Worm (Caenorhabditis elegans) whole organism, young adult: ENCODE results near the gene C36E6.8.
A peak's percentile ranks its signal among the peaks of the same experiment; 100 is the strongest.

Experiments used
- B0261.1 ChIP-seq: sonication (generic microtip); optimal IDR thresholded peaks from 2 replicates; lab custom pipeline; 2016; ENCODE audit warnings: mild to moderate bottlenecking, missing genetic modification characterization, moderate library complexity, missing compliant biosample characterization
- B0336.3 ChIP-seq: fragments of 200-800 bp; sonication (Bioruptor generic); IDR thresholded peaks from 2 replicates; pipeline ENCODE4 v1.3.6; 2022; ENCODE audit warnings: missing genetic modification characterization, missing compliant biosample characterization
- D2030.7 ChIP-seq: fragments of 200-800 bp; sonication (Bioruptor generic); IDR thresholded peaks from 2 replicates; pipeline ENCODE4 v1.3.6; 2022; ENCODE audit warnings: missing genetic modification reagents, missing genetic modification characterization, missing compliant biosample characterization
- F23B12.7 ChIP-seq: sonication (generic microtip); optimal IDR thresholded peaks from 2 replicates; lab custom pipeline; 2017; ENCODE audit warnings: missing genetic modification characterization, mild to moderate bottlenecking, missing compliant biosample characterization, antibody characterized with exemption, moderate library complexity; ENCODE audit not compliant: insufficient read depth
- F33H1.4 ChIP-seq: fragments of 200-800 bp; sonication (Bioruptor generic); IDR thresholded peaks from 2 replicates; pipeline ENCODE4 v1.3.6; 2022; ENCODE audit warnings: missing genetic modification reagents, missing genetic modification characterization, missing compliant biosample characterization
- F55B11.4 ChIP-seq: sonication (generic microtip); optimal IDR thresholded peaks from 2 replicates; lab custom pipeline; 2016; ENCODE audit warnings: missing compliant biosample characterization, missing genetic modification characterization, borderline replicate concordance; ENCODE audit not compliant: insufficient read depth
- T26A5.8 ChIP-seq: sonication (generic microtip); optimal IDR thresholded peaks from 2 replicates; lab custom pipeline; 2016; ENCODE audit warnings: missing genetic modification characterization, missing compliant biosample characterization
- Y53F4B.3 ChIP-seq: fragments of 200-800 bp; sonication (Bioruptor generic); IDR thresholded peaks from 2 replicates; pipeline ENCODE4 v1.3.6; 2022; ENCODE audit warnings: missing genetic modification reagents, missing genetic modification characterization, missing compliant biosample characterization
- Y53G8AR.9 ChIP-seq: fragments of 200-800 bp; sonication (Bioruptor generic); conservative IDR thresholded peaks from 2 replicates; pipeline ENCODE4 v1.3.6; 2022; ENCODE audit warnings: missing genetic modification reagents, missing genetic modification characterization, missing compliant biosample characterization
- Y67H2A.10 ChIP-seq: fragments of 200-800 bp; sonication (Bioruptor generic); conservative IDR thresholded peaks from 2 replicates; pipeline ENCODE4 v1.3.6; 2022; ENCODE audit warnings: missing genetic modification reagents, missing genetic modification characterization, missing compliant biosample characterization
- Y79H2A.3 ChIP-seq: fragments of 200-800 bp; sonication (Bioruptor generic); conservative IDR thresholded peaks from 2 replicates; pipeline ENCODE4 v1.3.6; 2022; ENCODE audit warnings: missing genetic modification reagents, missing genetic modification characterization, missing compliant biosample characterization
- ama-1 ChIP-seq, 3 experiments: fragments of 150-350 bp in 1 of 3; sonication (generic microtip) in 2 of 3; optimal IDR thresholded peaks; 2 replicates each; lab custom pipeline; 2014 to 2018; ENCODE audit warnings: missing biosample characterization in 2 of 3, missing genetic modification characterization in 2 of 3, missing genetic modification reagents in 2 of 3
- aptf-2 ChIP-seq: fragments of 200-800 bp; sonication (Bioruptor generic); conservative IDR thresholded peaks from 2 replicates; pipeline ENCODE4 v1.3.6; 2022; ENCODE audit warnings: missing genetic modification reagents, missing genetic modification characterization, missing compliant biosample characterization
- aptf-3 ChIP-seq: fragments of 200-800 bp; sonication (Bioruptor generic); IDR thresholded peaks from 2 replicates; pipeline ENCODE4 v1.3.6; 2022; ENCODE audit warnings: missing genetic modification characterization, missing compliant biosample characterization
- atf-7 ChIP-seq: sonication (generic microtip); optimal IDR thresholded peaks from 2 replicates; lab custom pipeline; 2017; ENCODE audit warnings: mild to moderate bottlenecking, missing genetic modification characterization, missing compliant biosample characterization
- attf-6 ChIP-seq: fragments of 200-800 bp; sonication (Bioruptor generic); IDR thresholded peaks from 2 replicates; pipeline ENCODE4 v1.3.6; 2022; ENCODE audit warnings: missing genetic modification reagents, missing genetic modification characterization, missing compliant biosample characterization
- ccch-3 ChIP-seq: fragments of 200-800 bp; sonication (Bioruptor generic); optimal IDR thresholded peaks from 2 replicates; lab custom pipeline; 2018; ENCODE audit warnings: mild to moderate bottlenecking, missing genetic modification characterization, missing compliant biosample characterization
- cebp-1 ChIP-seq, 2 experiments: fragments of 200-800 bp in 1 of 2; sonication (Bioruptor generic) in 1 of 2; sonication (generic microtip) in 1 of 2; IDR thresholded peaks in 1 of 2; optimal IDR thresholded peaks in 1 of 2; 2 replicates each; pipeline versions ENCODE4 v1.3.6 to Lab custom; 2017 to 2022; ENCODE audit warnings: missing compliant biosample characterization in 2 of 2, missing genetic modification characterization in 2 of 2, mild to moderate bottlenecking in 1 of 2, missing genetic modification reagents in 1 of 2, moderate library complexity in 1 of 2
- ceh-27 ChIP-seq: fragments of 200-800 bp; sonication (Bioruptor generic); optimal IDR thresholded peaks from 2 replicates; lab custom pipeline; 2018; ENCODE audit warnings: mild to moderate bottlenecking, missing genetic modification characterization, moderate library complexity, missing compliant biosample characterization
- ceh-79 ChIP-seq: sonication (generic microtip); optimal IDR thresholded peaks from 2 replicates; lab custom pipeline; 2017; ENCODE audit warnings: mild to moderate bottlenecking, missing genetic modification characterization, missing compliant biosample characterization
- dox-1 ChIP-seq: fragments of 200-800 bp; sonication (Bioruptor generic); IDR thresholded peaks from 2 replicates; pipeline ENCODE4 v1.3.6; 2022; ENCODE audit warnings: missing genetic modification reagents, missing genetic modification characterization, missing compliant biosample characterization
- egl-18 ChIP-seq: fragments of 200-800 bp; sonication (Bioruptor generic); IDR thresholded peaks from 2 replicates; pipeline ENCODE4 v1.3.6; 2022; ENCODE audit warnings: missing genetic modification reagents, missing genetic modification characterization, missing compliant biosample characterization
- egrh-3 ChIP-seq: fragments of 200-800 bp; sonication (Bioruptor generic); IDR thresholded peaks from 2 replicates; pipeline ENCODE4 v1.3.6; 2022; ENCODE audit warnings: missing genetic modification reagents, missing genetic modification characterization, missing compliant biosample characterization
- ets-4 ChIP-seq: fragments of 200-800 bp; sonication (Bioruptor generic); optimal IDR thresholded peaks from 2 replicates; lab custom pipeline; 2018; ENCODE audit warnings: mild to moderate bottlenecking, missing genetic modification characterization, missing compliant biosample characterization
- fkh-3 ChIP-seq: sonication (generic microtip); optimal IDR thresholded peaks from 2 replicates; lab custom pipeline; 2016; ENCODE audit warnings: mild to moderate bottlenecking, missing genetic modification characterization, missing compliant biosample characterization
- hmg-20 ChIP-seq: fragments of 200-800 bp; sonication (Bioruptor generic); IDR thresholded peaks from 2 replicates; pipeline ENCODE4 v1.3.6; 2022; ENCODE audit warnings: missing genetic modification reagents, missing genetic modification characterization, missing compliant biosample characterization
- lag-1 ChIP-seq: fragments of 200-800 bp; sonication (Bioruptor generic); IDR thresholded peaks from 2 replicates; pipeline ENCODE4 v1.3.6; 2022; ENCODE audit warnings: missing genetic modification reagents, missing genetic modification characterization, missing compliant biosample characterization
- lin-40 ChIP-seq: sonication (generic microtip); optimal IDR thresholded peaks from 2 replicates; lab custom pipeline; 2016; ENCODE audit warnings: missing genetic modification characterization, mild to moderate bottlenecking, missing compliant biosample characterization, missing genotype, missing genetic modification reagents
- madf-10 ChIP-seq: sonication (generic microtip); optimal IDR thresholded peaks from 2 replicates; lab custom pipeline; 2016; ENCODE audit warnings: mild to moderate bottlenecking, missing genetic modification characterization, missing compliant biosample characterization
- madf-6 ChIP-seq: fragments of 200-800 bp; sonication (Bioruptor generic); IDR thresholded peaks from 2 replicates; pipeline ENCODE4 v1.3.6; 2022; ENCODE audit warnings: missing genetic modification reagents, missing genetic modification characterization, missing compliant biosample characterization
- madf-8 ChIP-seq: fragments of 200-800 bp; sonication (Bioruptor generic); conservative IDR thresholded peaks from 2 replicates; pipeline ENCODE4 v1.3.6; 2022; ENCODE audit warnings: missing genetic modification reagents, missing genetic modification characterization, missing compliant biosample characterization
- mel-28 ChIP-seq: sonication (generic microtip); optimal IDR thresholded peaks from 2 replicates; lab custom pipeline; 2016; ENCODE audit warnings: borderline replicate concordance, mild to moderate bottlenecking, missing genetic modification characterization, missing compliant biosample characterization
- nfya-1 ChIP-seq: sonication (generic microtip); optimal IDR thresholded peaks from 2 replicates; lab custom pipeline; 2017; ENCODE audit warnings: antibody characterized with exemption, missing compliant biosample characterization, missing genetic modification characterization, borderline replicate concordance; ENCODE audit not compliant: insufficient read depth
- nfyb-1 ChIP-seq: fragments of 200-800 bp; sonication (Bioruptor generic); IDR thresholded peaks from 2 replicates; pipeline ENCODE4 v1.3.6; 2022; ENCODE audit warnings: missing genetic modification reagents, missing genetic modification characterization, missing compliant biosample characterization
- nhr-90 ChIP-seq: sonication (generic microtip); optimal IDR thresholded peaks from 2 replicates; lab custom pipeline; 2016; ENCODE audit warnings: missing genotype, mild to moderate bottlenecking, missing genetic modification characterization, missing compliant biosample characterization
- repo-1 ChIP-seq: sonication (generic microtip); optimal IDR thresholded peaks from 2 replicates; lab custom pipeline; 2017; ENCODE audit warnings: mild to moderate bottlenecking, missing genetic modification characterization, missing compliant biosample characterization
- snpc-3.4 ChIP-seq: sonication (generic microtip); optimal IDR thresholded peaks from 2 replicates; lab custom pipeline; 2017; ENCODE audit warnings: missing genetic modification characterization, mild to moderate bottlenecking, missing compliant biosample characterization, antibody characterized with exemption, moderate library complexity, missing genotype, missing genetic modification reagents
- snpc-4 ChIP-seq, 5 experiments: fragments of 150-350 bp in 1 of 5; sonication (generic microtip) in 4 of 5; optimal IDR thresholded peaks; 2 replicates each; lab custom pipeline; 2014 to 2018; ENCODE audit warnings: missing genetic modification characterization in 5 of 5, missing biosample characterization in 3 of 5, antibody characterized with exemption in 2 of 5, mild to moderate bottlenecking in 2 of 5, missing compliant biosample characterization in 2 of 5, missing genotype in 2 of 5, moderate library complexity in 2 of 5, missing genetic modification reagents in 1 of 5
- tlf-1 ChIP-seq: fragments of 200-800 bp; sonication (Bioruptor generic); optimal IDR thresholded peaks from 2 replicates; lab custom pipeline; 2018; ENCODE audit warnings: mild to moderate bottlenecking, missing genetic modification characterization, missing compliant biosample characterization
- zfh-2 ChIP-seq: fragments of 200-800 bp; sonication (Bioruptor generic); conservative IDR thresholded peaks from 2 replicates; pipeline ENCODE4 v1.3.6; 2022; ENCODE audit warnings: missing genetic modification reagents, missing genetic modification characterization, missing compliant biosample characterization

The C36E6.8 gene

DNA sequence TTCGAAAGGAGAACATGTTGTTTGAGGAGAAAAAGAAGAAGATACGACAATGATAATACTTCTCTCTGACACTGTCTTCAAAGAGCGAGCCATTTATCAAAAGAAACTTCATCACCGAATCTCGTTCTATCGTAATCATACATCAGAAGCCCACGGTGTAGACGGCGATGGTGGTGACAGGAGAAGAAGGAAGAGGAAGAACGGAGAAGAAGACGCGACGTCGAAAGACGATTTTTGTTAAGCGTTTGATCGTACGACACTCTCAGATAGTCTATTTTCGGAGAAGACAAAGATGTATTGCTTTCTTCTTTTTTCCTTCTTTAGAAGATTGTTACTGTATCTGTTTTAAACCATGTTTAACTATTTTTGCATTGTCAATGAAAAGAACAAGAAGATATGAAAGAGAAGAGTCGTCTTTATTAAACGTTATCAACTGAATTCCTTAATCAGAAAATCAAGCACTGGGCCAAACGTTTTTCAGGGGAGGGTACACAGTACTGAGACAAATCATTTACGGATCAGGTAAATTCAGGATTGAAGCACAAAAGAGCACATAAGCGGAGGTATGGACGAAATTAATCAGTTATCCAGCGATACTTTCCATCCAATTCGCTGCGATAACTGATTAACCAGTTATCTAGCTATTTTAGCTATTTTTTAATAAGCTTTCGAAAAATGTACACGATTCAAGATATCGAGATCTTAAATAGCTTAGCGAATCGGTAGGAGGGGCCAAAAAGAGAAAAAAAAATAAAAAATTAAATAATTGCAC is 18.5 kb upstream of the C36E6.8 start (continued):
- no peak for TF ChIP-seq repo-1 (tag; lab: Kevin White, UChicago)
- TF ChIP-seq aptf-3 (GFP tag; lab: Robert Waterston, UW): no peak
- TF ChIP-seq D2030.7 (GFP tag; lab: Robert Waterston, UW): no peak
- no peak for TF ChIP-seq T26A5.8
- no peak for TF ChIP-seq ets-4 (GFP tag; lab: Kevin White, UChicago)
- no peak for TF ChIP-seq B0261.1 (tag; lab: Kevin White, UChicago)
- TF ChIP-seq tlf-1 (GFP tag; lab: Kevin White, UChicago): no peak
- TF ChIP-seq Y79H2A.3 (GFP tag; lab: Robert Waterston, UW): no peak
- TF ChIP-seq ceh-79: no peak
- no peak for TF ChIP-seq madf-6 (GFP tag; lab: Robert Waterston, UW)
- no peak for TF ChIP-seq attf-6
- no peak for TF ChIP-seq hmg-20
- 0 out of 2 replicates have a peak, but pooled peaks have one; percentile 16 for TF ChIP-seq Y53G8AR.9
- TF ChIP-seq F23B12.7 (tag; lab: Kevin White, UChicago): no peak
- TF ChIP-seq nhr-90 (tag; lab: Kevin White, UChicago): no peak

DNA sequence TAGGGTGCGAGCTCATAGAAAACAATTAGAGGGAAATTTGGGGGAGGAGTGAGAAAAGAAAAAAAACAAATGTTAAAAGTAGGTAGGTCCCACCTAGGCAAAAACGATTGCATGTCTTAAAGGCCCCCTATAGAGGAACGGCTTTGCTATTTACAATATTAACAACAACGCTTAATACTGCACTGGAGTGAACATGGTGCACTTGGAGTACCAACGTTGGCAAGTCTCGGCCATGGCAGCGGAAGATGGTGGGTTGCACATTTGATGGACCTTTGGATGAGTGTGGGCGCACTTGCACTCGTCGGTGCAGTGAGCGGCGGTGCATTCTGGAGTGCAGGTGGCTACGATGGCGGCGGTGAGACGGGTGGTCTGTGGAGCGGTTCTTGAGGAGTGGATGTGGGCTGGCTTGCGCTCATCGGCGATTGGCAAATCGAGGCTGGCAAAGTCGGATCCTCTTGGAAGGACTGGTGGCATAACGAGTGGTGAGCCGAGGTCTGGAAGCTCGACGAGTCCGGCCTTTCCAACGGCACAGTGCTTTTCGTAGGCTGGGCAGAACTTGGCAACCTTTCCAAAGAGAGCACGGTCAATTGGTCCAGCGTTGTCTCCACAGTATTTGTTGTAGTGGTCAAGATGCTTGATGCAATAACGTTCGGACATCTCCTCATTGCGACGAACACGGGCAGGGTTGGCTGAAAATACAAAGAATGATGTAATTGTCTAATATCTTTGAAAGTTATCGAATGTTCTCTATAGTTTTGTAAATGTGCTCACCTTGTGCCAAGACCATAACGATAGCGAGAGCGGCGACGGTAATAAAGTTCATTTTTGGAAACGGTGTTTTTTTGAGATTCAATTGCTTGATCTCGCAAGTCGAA is 17.7 kb upstream of the C36E6.8 start:
- TF ChIP-seq ama-1 (optimal IDR thresholded peaks at IDR 0.05; lab: Kevin White, UChicago) (peak; percentile 96), ama-1 (GFP tag; optimal IDR thresholded peaks at IDR 0.05; lab: Kevin White, UChicago) (no peak), snpc-3.4 (tag; lab: Kevin White, UChicago) (no peak), lag-1 (GFP tag; lab: Robert Waterston, UW) (no peak), nfyb-1 (GFP tag; lab: Robert Waterston, UW) (no peak), ets-4 (GFP tag; lab: Kevin White, UChicago) (no peak), Y53F4B.3 (no peak), F55B11.4 (tag; lab: Kevin White, UChicago) (no peak), egl-18 (GFP tag; lab: Robert Waterston, UW) (no peak), lin-40 (tag; lab: Kevin White, UChicago) (no peak), madf-8 (GFP tag; lab: Robert Waterston, UW) (no peak), ceh-27 (GFP tag; lab: Kevin White, UChicago) (peak; percentile 2), fkh-3 (no peak), mel-28 (tag; lab: Kevin White, UChicago) (no peak), madf-10 (tag; lab: Kevin White, UChicago) (no peak), snpc-4 (GFP tag; optimal IDR thresholded peaks at IDR 0.05; lab: Kevin White, UChicago) (no peak), snpc-4 (tag; optimal IDR thresholded peaks at IDR 0.05; lab: Kevin White, UChicago) (no peak), B0336.3 (GFP tag; lab: Robert Waterston, UW) (0 out of 2 replicates have a peak, but pooled peaks have one; percentile 13), ceh-79 (peak; percentile 59), dox-1 (GFP tag; lab: Robert Waterston, UW) (no peak), zfh-2 (GFP tag; lab: Robert Waterston, UW) (peak; percentile 86), tlf-1 (GFP tag; lab: Kevin White, UChicago) (no peak), nhr-90 (tag; lab: Kevin White, UChicago) (no peak), Y79H2A.3 (GFP tag; lab: Robert Waterston, UW) (no peak), Y67H2A.10 (GFP tag; lab: Robert Waterston, UW) (no peak), repo-1 (tag; lab: Kevin White, UChicago) (peak; percentile 41), cebp-1 (GFP tag; IDR thresholded peaks at IDR 0.05; lab: Robert Waterston, UW) (no peak), cebp-1 (tag; optimal IDR thresholded peaks at IDR 0.05; lab: Kevin White, UChicago) (no peak), F33H1.4 (GFP tag; lab: Robert Waterston, UW) (no peak), aptf-2 (GFP tag; lab: Robert Waterston, UW) (0 out of 2 replicates have a peak, but pooled peaks have one; percentile 12), ccch-3 (GFP tag; lab: Kevin White, UChicago) (no peak), nfya-1 (tag; lab: Kevin White, UChicago) (no peak), T26A5.8 (no peak), atf-7 (no peak), egrh-3 (GFP tag; lab: Robert Waterston, UW) (peak; percentile 74; the same call in 1 of the 2 replicates), F23B12.7 (tag; lab: Kevin White, UChicago) (no peak)
